Fruit fly (Drosophila melanogaster): Measurements from ENCODE around the gene CG7720.
A peak's percentile ranks its signal among the peaks of the same experiment; 100 is the strongest.

Gene CG7720

dm6 chr3R:18804278-18804903, 9.4 kb upstream of the CG7720 start (continued):
- no peak for TF ChIP-seq bsh (GFP tag; optimal IDR thresholded peaks at IDR 0.05)
- TF ChIP-seq CG6689 (GFP tag; IDR thresholded peaks at IDR 0.05): no peak
- TF ChIP-seq Hsf (GFP tag; optimal IDR thresholded peaks at IDR 0.05): no peak
- peak; percentile 6 for TF ChIP-seq PHDP (tag; optimal IDR thresholded peaks at IDR 0.05)
- no peak for TF ChIP-seq ems (GFP tag; optimal IDR thresholded peaks at IDR 0.05)
- TF ChIP-seq Abd-B (GFP tag; optimal IDR thresholded peaks at IDR 0.05): no peak
- no peak for TF ChIP-seq grn (GFP tag; optimal IDR thresholded peaks at IDR 0.05)
- TF ChIP-seq Lhr (GFP tag; optimal IDR thresholded peaks at IDR 0.05): no peak
- TF ChIP-seq odd (GFP tag; optimal IDR thresholded peaks at IDR 0.05): no peak
- no peak for TF ChIP-seq D19B (GFP tag; optimal IDR thresholded peaks at IDR 0.05)
- no peak for TF ChIP-seq zfh1 (GFP tag; IDR thresholded peaks at IDR 0.05)
- no peak for TF ChIP-seq CG9437 (GFP tag; optimal IDR thresholded peaks at IDR 0.05)
- no peak for TF ChIP-seq pnt (GFP tag; optimal IDR thresholded peaks at IDR 0.05)
- no peak for TF ChIP-seq unc-4 (GFP tag; IDR thresholded peaks at IDR 0.05; ENCODE audit: partially characterized antibody)
- peak; percentile 79 for TF ChIP-seq CG11504 (tag; optimal IDR thresholded peaks at IDR 0.05)
- peak; percentile 45; the same call in 1 of the 2 replicates for TF ChIP-seq Ada2b (GFP tag; IDR thresholded peaks at IDR 0.05)
- no peak for TF ChIP-seq dan (GFP tag; IDR thresholded peaks at IDR 0.05)
- peak; percentile 28; the same call in 1 of the 2 replicates for TF ChIP-seq wor (GFP tag; IDR thresholded peaks at IDR 0.05)
- TF ChIP-seq pum (GFP tag; optimal IDR thresholded peaks at IDR 0.05): no peak
- no peak for TF ChIP-seq CG11723 (GFP tag; optimal IDR thresholded peaks at IDR 0.05)
- TF ChIP-seq aop (GFP tag; IDR thresholded peaks at IDR 0.05): no peak
- TF ChIP-seq CG17328 (GFP tag; IDR thresholded peaks at IDR 0.05): no peak
- TF ChIP-seq nom (GFP tag; optimal IDR thresholded peaks at IDR 0.05): no peak
- no peak for TF ChIP-seq Usf (GFP tag; optimal IDR thresholded peaks at IDR 0.05)
- TF ChIP-seq CG9817 (tag; optimal IDR thresholded peaks at IDR 0.05): no peak
- no peak for TF ChIP-seq CG10462 (GFP tag; optimal IDR thresholded peaks at IDR 0.05)
- no peak for TF ChIP-seq gce (GFP tag; IDR thresholded peaks at IDR 0.05)
- TF ChIP-seq bbx (GFP tag; IDR thresholded peaks at IDR 0.05; ENCODE audit: partially characterized antibody): no peak
- no peak for TF ChIP-seq toy (GFP tag; IDR thresholded peaks at IDR 0.05)
- no peak for TF ChIP-seq bcd (GFP tag; optimal IDR thresholded peaks at IDR 0.05)
- no peak for TF ChIP-seq HLH54F (GFP tag; optimal IDR thresholded peaks at IDR 0.05)
- no peak for TF ChIP-seq sqz (GFP tag; optimal IDR thresholded peaks at IDR 0.05)
- TF ChIP-seq CG11560 (tag; IDR thresholded peaks at IDR 0.05): no peak
- peak; percentile 34; the same call in 1 of the 2 replicates for TF ChIP-seq CG14667 (GFP tag; IDR thresholded peaks at IDR 0.05)
- TF ChIP-seq exex (tag; optimal IDR thresholded peaks at IDR 0.05): no peak
- no peak for TF ChIP-seq CG9797 (GFP tag; optimal IDR thresholded peaks at IDR 0.05)
- TF ChIP-seq CG34422 (GFP tag; IDR thresholded peaks at IDR 0.05): no peak
- TF ChIP-seq CG5180 (GFP tag; optimal IDR thresholded peaks at IDR 0.05): peak; percentile 28
- TF ChIP-seq bowl (GFP tag; IDR thresholded peaks at IDR 0.05): no peak
- no peak for TF ChIP-seq bab2 (GFP tag; optimal IDR thresholded peaks at IDR 0.05)
- TF ChIP-seq pita (GFP tag; optimal IDR thresholded peaks at IDR 0.05): no peak
- TF ChIP-seq CG10147 (GFP tag; optimal IDR thresholded peaks at IDR 0.05): no peak
- 0 out of 2 replicates have a peak, but pooled peaks have one; percentile 37 for TF ChIP-seq CG14441 (GFP tag; IDR thresholded peaks at IDR 0.05)
- no peak for TF ChIP-seq CG8944 (GFP tag; optimal IDR thresholded peaks at IDR 0.05)
- TF ChIP-seq sim (GFP tag; IDR thresholded peaks at IDR 0.05): no peak
- TF ChIP-seq CG13123 (GFP tag; optimal IDR thresholded peaks at IDR 0.05): no peak
- no peak for TF ChIP-seq CG1024 (GFP tag; IDR thresholded peaks at IDR 0.05)
- no peak for TF ChIP-seq vnd (GFP tag; IDR thresholded peaks at IDR 0.05; ENCODE audit: partially characterized antibody)
- TF ChIP-seq ara (GFP tag; IDR thresholded peaks at IDR 0.05): no peak
- TF ChIP-seq Tbp (GFP tag; optimal IDR thresholded peaks at IDR 0.05): no peak
- TF ChIP-seq Fer3 (tag; optimal IDR thresholded peaks at IDR 0.05): peak; percentile 13

Measured in whole organism, embryonic.